Worm (Caenorhabditis elegans) whole organism, L2 larva: Measurements from ENCODE around the gene jun-1.
A peak's percentile ranks its signal among the peaks of the same experiment; 100 is the strongest.

Experiments
- F13H6.1 ChIP-seq: sonication (generic microtip); optimal IDR thresholded peaks from 2 replicates; lab custom pipeline; 2016; ENCODE audit warnings: missing genetic modification characterization, missing compliant biosample characterization
- R02D3.7 ChIP-seq: fragments of 150-350 bp; optimal IDR thresholded peaks from 2 replicates; lab custom pipeline; 2014; ENCODE audit warnings: missing biosample characterization, missing genetic modification characterization
- Y55F3AM.14 ChIP-seq: fragments of 200-800 bp; sonication (Bioruptor generic); optimal IDR thresholded peaks from 2 replicates; lab custom pipeline; 2018; ENCODE audit warnings: mild to moderate bottlenecking, missing genetic modification characterization, missing compliant biosample characterization
- ZK546.5 ChIP-seq: sonication (generic microtip); optimal IDR thresholded peaks from 2 replicates; lab custom pipeline; 2017; ENCODE audit warnings: missing biosample characterization, missing genetic modification characterization
- alr-1 ChIP-seq: fragments of 150-350 bp; optimal IDR thresholded peaks from 2 replicates; lab custom pipeline; 2014; ENCODE audit warnings: missing biosample characterization, missing genetic modification characterization
- aly-2 ChIP-seq: fragments of 150-350 bp; optimal IDR thresholded peaks from 2 replicates; lab custom pipeline; 2014; ENCODE audit warnings: missing biosample characterization, missing genetic modification characterization
- blmp-1 ChIP-seq: sonication (generic microtip); optimal IDR thresholded peaks from 2 replicates; lab custom pipeline; 2017; ENCODE audit warnings: missing genetic modification characterization, mild to moderate bottlenecking, missing compliant biosample characterization, antibody characterized with exemption, moderate library complexity; ENCODE audit not compliant: insufficient read depth
- ceh-82 ChIP-seq: fragments of 150-350 bp; optimal IDR thresholded peaks from 2 replicates; lab custom pipeline; 2014; ENCODE audit warnings: missing biosample characterization, missing genetic modification characterization
- dmd-4 ChIP-seq: sonication (generic microtip); optimal IDR thresholded peaks from 2 replicates; lab custom pipeline; 2017; ENCODE audit warnings: missing biosample characterization, missing genetic modification characterization
- elt-1 ChIP-seq: fragments of 150-350 bp; optimal IDR thresholded peaks from 2 replicates; lab custom pipeline; 2014; ENCODE audit warnings: missing biosample characterization, missing genetic modification characterization
- elt-3 ChIP-seq: sonication (generic microtip); optimal IDR thresholded peaks from 2 replicates; lab custom pipeline; 2017; ENCODE audit warnings: missing biosample characterization, missing genetic modification characterization
- fos-1 ChIP-seq: fragments of 150-350 bp; optimal IDR thresholded peaks from 2 replicates; lab custom pipeline; 2014; ENCODE audit warnings: missing biosample characterization, missing genetic modification characterization
- gmeb-1 ChIP-seq: fragments of 150-350 bp; optimal IDR thresholded peaks from 2 replicates; lab custom pipeline; 2014; ENCODE audit warnings: missing biosample characterization, missing genetic modification characterization
- lin-13 ChIP-seq: fragments of 150-350 bp; optimal IDR thresholded peaks from 2 replicates; lab custom pipeline; 2014; ENCODE audit warnings: missing biosample characterization, missing genetic modification reagents, missing genetic modification characterization
- lin-39 ChIP-seq: fragments of 150-350 bp; optimal IDR thresholded peaks from 2 replicates; lab custom pipeline; 2014; ENCODE audit warnings: missing biosample characterization, missing genetic modification reagents, missing genetic modification characterization
- lsy-2 ChIP-seq, 2 experiments: fragments of 150-350 bp in 1 of 2; sonication (generic microtip) in 1 of 2; optimal IDR thresholded peaks; 2 replicates each; lab custom pipeline; 2014 to 2017; ENCODE audit warnings: missing biosample characterization in 2 of 2, missing genetic modification characterization in 2 of 2
- mbf-1 ChIP-seq: sonication (generic microtip); optimal IDR thresholded peaks from 2 replicates; lab custom pipeline; 2017; ENCODE audit warnings: missing biosample characterization, missing genetic modification characterization
- nhr-12 ChIP-seq: fragments of 150-350 bp; optimal IDR thresholded peaks from 2 replicates; lab custom pipeline; 2014; ENCODE audit warnings: missing biosample characterization, missing genetic modification characterization
- nhr-25 ChIP-seq: fragments of 150-350 bp; sonication (generic microtip); optimal IDR thresholded peaks from 3 replicates; lab custom pipeline; 2014; ENCODE audit warnings: missing biosample characterization, missing genetic modification characterization
- nhr-6 ChIP-seq: fragments of 150-350 bp; optimal IDR thresholded peaks from 2 replicates; lab custom pipeline; 2014; ENCODE audit warnings: missing biosample characterization, missing genetic modification characterization
- nhr-77 ChIP-seq: fragments of 150-350 bp; optimal IDR thresholded peaks from 2 replicates; lab custom pipeline; 2014; ENCODE audit warnings: missing biosample characterization, missing genetic modification characterization
- peb-1 ChIP-seq: fragments of 150-350 bp; optimal IDR thresholded peaks from 2 replicates; lab custom pipeline; 2014; ENCODE audit warnings: missing biosample characterization, missing genetic modification characterization
- skn-1 ChIP-seq: sonication (generic microtip); optimal IDR thresholded peaks from 2 replicates; lab custom pipeline; 2017; ENCODE audit warnings: missing biosample characterization, missing genetic modification characterization
- sma-3 ChIP-seq: sonication (generic microtip); optimal IDR thresholded peaks from 2 replicates; lab custom pipeline; 2016; ENCODE audit warnings: missing genetic modification reagents, missing genetic modification characterization, missing compliant biosample characterization
- sma-9 ChIP-seq, 2 experiments: fragments of 150-350 bp in 1 of 2; sonication (generic microtip) in 1 of 2; optimal IDR thresholded peaks; 2 replicates each; lab custom pipeline; 2014 to 2016; ENCODE audit warnings: missing genetic modification characterization in 2 of 2, mild to moderate bottlenecking in 1 of 2, missing biosample characterization in 1 of 2, missing compliant biosample characterization in 1 of 2, missing genetic modification reagents in 1 of 2, moderate library complexity in 1 of 2
- snpc-4 ChIP-seq: fragments of 150-350 bp; optimal IDR thresholded peaks from 2 replicates; lab custom pipeline; 2014; ENCODE audit warnings: missing biosample characterization, missing genetic modification characterization
- unc-39 ChIP-seq: fragments of 150-350 bp; optimal IDR thresholded peaks from 2 replicates; lab custom pipeline; 2014; ENCODE audit warnings: missing biosample characterization, missing genetic modification characterization
- unc-55 ChIP-seq: fragments of 150-350 bp; sonication (generic microtip); optimal IDR thresholded peaks from 3 replicates; lab custom pipeline; 2014; ENCODE audit warnings: missing biosample characterization, missing genetic modification reagents, missing genetic modification characterization
- unc-62 ChIP-seq: fragments of 150-350 bp; optimal IDR thresholded peaks from 2 replicates; lab custom pipeline; 2014; ENCODE audit warnings: missing biosample characterization, missing genetic modification reagents, missing genetic modification characterization
- ztf-1 ChIP-seq: fragments of 200-800 bp; sonication (Bioruptor generic); conservative IDR thresholded peaks from 2 replicates; pipeline ENCODE4 v1.3.6; 2022; ENCODE audit warnings: missing genetic modification characterization, missing compliant biosample characterization
- ztf-4 ChIP-seq: fragments of 150-350 bp; optimal IDR thresholded peaks from 2 replicates; lab custom pipeline; 2014; ENCODE audit warnings: missing biosample characterization, missing genetic modification characterization

Gene jun-1

DNA sequence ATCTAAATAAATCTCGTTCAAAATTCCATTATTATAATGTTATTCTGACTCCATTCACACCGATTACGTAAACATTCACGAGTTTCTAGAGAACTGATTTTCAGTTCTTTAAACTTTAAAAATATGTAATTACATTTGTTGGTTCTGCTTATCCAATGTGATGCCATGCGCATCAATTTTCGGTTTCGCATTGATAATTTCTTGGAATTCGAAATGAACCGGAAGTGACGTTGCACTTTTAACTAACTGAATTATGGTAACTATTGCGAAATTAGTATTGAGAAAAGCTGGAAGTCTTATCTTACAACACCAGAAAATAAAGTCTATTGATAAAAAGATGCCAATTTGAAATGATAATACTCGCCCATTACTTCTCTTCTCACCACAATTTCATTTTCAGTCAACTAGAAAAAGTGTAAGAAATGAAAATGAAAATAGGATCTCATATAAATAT is 4.9 kb downstream of the jun-1 start (continued):
- TF ChIP-seq nhr-25 (tag; lab: Kevin White, UChicago) = no peak
- TF ChIP-seq fos-1 (tag; lab: Kevin White, UChicago) = peak; percentile 92
- no peak for TF ChIP-seq R02D3.7 (tag; lab: Kevin White, UChicago)
- no peak for TF ChIP-seq gmeb-1 (tag; lab: Kevin White, UChicago)
- no peak for TF ChIP-seq unc-62 (GFP tag; lab: Kevin White, UChicago)
- TF ChIP-seq ZK546.5 = no peak
- no peak for TF ChIP-seq ceh-82 (tag; lab: Kevin White, UChicago)
- TF ChIP-seq elt-1 (tag; lab: Kevin White, UChicago) = no peak
- TF ChIP-seq ztf-1 (GFP tag; lab: Robert Waterston, UW) = no peak
- no peak for TF ChIP-seq sma-3 (GFP tag; lab: Kevin White, UChicago)
- TF ChIP-seq lin-13 (GFP tag; lab: Kevin White, UChicago) = no peak
- no peak for TF ChIP-seq nhr-77 (tag; lab: Kevin White, UChicago)
- TF ChIP-seq skn-1 = no peak
- TF ChIP-seq unc-39 (tag; lab: Kevin White, UChicago) = no peak
- TF ChIP-seq dmd-4 (tag; lab: Kevin White, UChicago) = peak; percentile 25
- no peak for TF ChIP-seq nhr-12 (tag; lab: Kevin White, UChicago)

DNA sequence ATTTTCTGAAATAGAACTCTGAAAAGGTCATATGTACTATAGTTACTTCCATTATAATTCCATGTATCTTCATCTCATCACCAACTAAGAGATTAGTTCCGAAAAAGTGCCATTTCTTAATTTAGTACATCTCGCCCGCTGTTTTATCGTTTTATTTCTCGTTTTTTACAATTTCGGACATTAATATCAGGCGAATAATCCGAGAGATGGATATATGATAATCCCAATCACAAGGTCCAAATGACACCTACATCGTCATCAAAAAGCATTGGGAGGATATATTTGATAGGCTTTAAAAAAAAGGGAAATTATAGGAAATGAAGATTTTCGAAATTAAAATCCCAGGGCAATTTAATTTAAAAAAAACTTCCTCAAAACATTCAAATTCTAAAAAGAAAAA is 7.4 kb downstream of the jun-1 start:
- TF ChIP-seq nhr-6 (tag; lab: Kevin White, UChicago) (no peak), snpc-4 (tag; lab: Kevin White, UChicago) (no peak), F13H6.1 (tag; lab: Kevin White, UChicago) (no peak), nhr-12 (tag; lab: Kevin White, UChicago) (no peak), Y55F3AM.14 (GFP tag; lab: Kevin White, UChicago) (no peak), mbf-1 (tag; lab: Kevin White, UChicago) (no peak)

DNA sequence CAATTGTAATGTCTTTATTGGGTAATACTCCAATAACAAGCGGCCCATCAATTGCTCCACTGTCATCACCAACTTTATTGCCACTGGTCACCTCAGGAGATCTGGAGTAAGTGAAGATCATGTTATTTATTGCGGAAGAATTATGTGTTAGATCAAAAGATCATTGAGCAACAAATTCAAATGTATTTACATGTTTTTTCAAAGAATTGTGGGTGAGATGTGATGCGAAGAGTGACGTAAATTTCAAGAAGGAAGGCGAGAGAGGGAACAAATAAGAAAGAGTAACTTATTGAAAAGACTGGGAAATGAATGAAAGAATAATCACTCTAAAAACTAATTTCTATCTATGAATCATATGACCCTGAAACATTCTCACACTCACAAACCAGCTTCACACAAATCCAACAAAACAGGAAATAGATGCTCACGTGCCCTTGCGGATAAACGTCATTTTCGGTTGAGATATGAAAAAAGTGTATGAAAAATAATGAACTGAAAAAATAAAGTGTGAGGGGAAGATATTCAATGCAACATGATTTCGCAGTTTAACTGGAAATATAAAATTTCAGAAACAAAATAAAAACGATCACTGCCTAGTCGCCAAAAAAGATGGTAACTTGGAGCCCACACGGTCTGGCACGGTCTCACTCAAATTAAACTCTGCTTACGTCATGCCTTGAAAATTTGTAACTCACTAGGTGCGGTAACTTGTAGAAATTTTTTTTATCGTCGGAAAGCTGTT is 8.0 kb downstream of the jun-1 start:
- TF ChIP-seq elt-3 = no peak
- TF ChIP-seq ztf-4 = peak; percentile 25
- no peak for TF ChIP-seq lin-39 (tag; lab: Kevin White, UChicago)
- TF ChIP-seq dmd-4 (tag; lab: Kevin White, UChicago) = no peak
- no peak for TF ChIP-seq unc-55
- peak in 1 of 2 experiments; percentile 6 for TF ChIP-seq lsy-2 (tag; optimal IDR thresholded peaks at IDR 0.05; lab: Kevin White, UChicago)
- peak; percentile 42 for TF ChIP-seq sma-9 (GFP tag; optimal IDR thresholded peaks at IDR 0.05; lab: Kevin White, UChicago)
- no peak for TF ChIP-seq sma-9 (tag; optimal IDR thresholded peaks at IDR 0.05; lab: Kevin White, UChicago)

DNA sequence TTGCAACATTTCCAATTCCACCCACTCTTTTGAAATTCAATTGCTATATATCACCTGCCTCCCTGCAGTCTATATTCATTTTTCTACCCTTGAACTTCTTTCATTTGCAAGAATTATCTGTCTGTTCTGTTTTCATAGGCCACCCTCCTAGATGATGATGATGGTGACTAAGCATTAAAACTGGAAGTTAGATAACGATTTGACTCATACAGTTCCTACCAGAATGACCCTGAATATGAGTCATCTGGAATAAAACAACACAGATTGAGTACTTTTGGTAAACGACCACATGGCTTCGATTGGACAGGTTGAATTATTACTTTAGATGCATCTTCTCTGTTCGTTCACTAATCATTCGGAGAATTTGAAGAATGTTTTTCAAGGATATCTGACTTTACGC is 11.4 kb downstream of the jun-1 start:
- TF ChIP-seq blmp-1 (tag; lab: Kevin White, UChicago) (no peak), sma-3 (GFP tag; lab: Kevin White, UChicago) (peak; percentile 51), fos-1 (tag; lab: Kevin White, UChicago) (peak; percentile 50)

DNA sequence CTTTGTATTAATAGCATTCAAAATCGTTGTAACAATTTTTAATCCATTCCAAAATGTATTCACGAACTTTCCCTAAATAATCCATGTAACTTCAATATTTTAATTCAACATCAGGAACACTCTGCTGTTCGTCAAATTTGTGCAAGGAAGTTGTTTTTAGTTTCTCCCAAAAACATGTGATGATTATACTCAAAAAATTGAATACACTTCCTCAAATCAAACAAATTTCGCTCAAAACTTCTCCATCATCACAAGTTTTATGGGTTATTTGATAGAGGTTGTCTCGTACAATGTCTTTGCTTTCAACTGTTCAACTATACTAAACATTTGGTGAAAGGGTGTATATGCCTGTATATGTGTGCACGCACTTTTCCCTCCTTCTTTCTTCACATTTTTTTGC is 12.1 kb downstream of the jun-1 start:
- TF ChIP-seq alr-1 (tag; lab: Kevin White, UChicago) (no peak), fos-1 (tag; lab: Kevin White, UChicago) (peak; percentile 48), Y55F3AM.14 (GFP tag; lab: Kevin White, UChicago) (no peak), sma-9 (GFP tag; optimal IDR thresholded peaks at IDR 0.05; lab: Kevin White, UChicago) (no peak), sma-9 (tag; optimal IDR thresholded peaks at IDR 0.05; lab: Kevin White, UChicago) (no peak), aly-2 (tag; lab: Kevin White, UChicago) (no peak), gmeb-1 (tag; lab: Kevin White, UChicago) (no peak), peb-1 (tag; lab: Kevin White, UChicago) (no peak), ceh-82 (tag; lab: Kevin White, UChicago) (no peak)
